Worm (Caenorhabditis elegans) whole organism, L2 larva: Measurements from ENCODE around the gene fbxa-164.
A peak's percentile ranks its signal among the peaks of the same experiment; 100 is the strongest.
"Not testable (repeated sequence)": the region's sequence is repeated elsewhere in the genome, so short reads cannot be mapped to it uniquely, and the experiment has no call there.

Experiments used
- F13H6.1 ChIP-seq: sonication (generic microtip); optimal IDR thresholded peaks from 2 replicates; lab custom pipeline; 2016; ENCODE audit warnings: missing genetic modification characterization, missing compliant biosample characterization
- ZK546.5 ChIP-seq: sonication (generic microtip); optimal IDR thresholded peaks from 2 replicates; lab custom pipeline; 2017; ENCODE audit warnings: missing biosample characterization, missing genetic modification characterization
- ama-1 ChIP-seq: fragments of 150-350 bp; optimal IDR thresholded peaks from 2 replicates; lab custom pipeline; 2018; ENCODE audit warnings: inconsistent platforms
- ceh-82 ChIP-seq: fragments of 150-350 bp; optimal IDR thresholded peaks from 2 replicates; lab custom pipeline; 2014; ENCODE audit warnings: missing biosample characterization, missing genetic modification characterization
- crh-2 ChIP-seq: sonication (generic microtip); optimal IDR thresholded peaks from 2 replicates; lab custom pipeline; 2017; ENCODE audit warnings: missing biosample characterization, missing genetic modification characterization
- dmd-4 ChIP-seq: sonication (generic microtip); optimal IDR thresholded peaks from 2 replicates; lab custom pipeline; 2017; ENCODE audit warnings: missing biosample characterization, missing genetic modification characterization
- elt-1 ChIP-seq: fragments of 150-350 bp; optimal IDR thresholded peaks from 2 replicates; lab custom pipeline; 2014; ENCODE audit warnings: missing biosample characterization, missing genetic modification characterization
- fos-1 ChIP-seq: fragments of 150-350 bp; optimal IDR thresholded peaks from 2 replicates; lab custom pipeline; 2014; ENCODE audit warnings: missing biosample characterization, missing genetic modification characterization
- gmeb-1 ChIP-seq: fragments of 150-350 bp; optimal IDR thresholded peaks from 2 replicates; lab custom pipeline; 2014; ENCODE audit warnings: missing biosample characterization, missing genetic modification characterization
- lin-13 ChIP-seq: fragments of 150-350 bp; optimal IDR thresholded peaks from 2 replicates; lab custom pipeline; 2014; ENCODE audit warnings: missing biosample characterization, missing genetic modification reagents, missing genetic modification characterization
- lin-39 ChIP-seq: fragments of 150-350 bp; optimal IDR thresholded peaks from 2 replicates; lab custom pipeline; 2014; ENCODE audit warnings: missing biosample characterization, missing genetic modification reagents, missing genetic modification characterization
- lsy-2 ChIP-seq, 2 experiments: fragments of 150-350 bp in 1 of 2; sonication (generic microtip) in 1 of 2; optimal IDR thresholded peaks; 2 replicates each; lab custom pipeline; 2014 to 2017; ENCODE audit warnings: missing biosample characterization in 2 of 2, missing genetic modification characterization in 2 of 2
- mab-5 ChIP-seq: fragments of 150-350 bp; optimal IDR thresholded peaks from 2 replicates; lab custom pipeline; 2014; ENCODE audit warnings: missing biosample characterization, missing genetic modification characterization
- mdl-1 ChIP-seq, 2 experiments: fragments of 150-350 bp in 1 of 2; sonication (generic microtip) in 1 of 2; optimal IDR thresholded peaks; 2 replicates each; lab custom pipeline; 2017; ENCODE audit warnings: missing biosample characterization in 2 of 2, missing genetic modification characterization in 2 of 2
- nhr-10 ChIP-seq: sonication (generic microtip); optimal IDR thresholded peaks from 2 replicates; lab custom pipeline; 2017; ENCODE audit warnings: missing biosample characterization, missing genetic modification characterization
- nhr-11 ChIP-seq: fragments of 150-350 bp; optimal IDR thresholded peaks from 2 replicates; lab custom pipeline; 2014; ENCODE audit warnings: missing biosample characterization, missing genetic modification characterization
- nhr-129 ChIP-seq: fragments of 150-350 bp; optimal IDR thresholded peaks from 2 replicates; lab custom pipeline; 2014; ENCODE audit warnings: missing biosample characterization, missing genetic modification characterization
- nhr-21 ChIP-seq: fragments of 150-350 bp; optimal IDR thresholded peaks from 2 replicates; lab custom pipeline; 2014; ENCODE audit warnings: missing biosample characterization, missing genetic modification characterization
- nhr-237 ChIP-seq: fragments of 150-350 bp; optimal IDR thresholded peaks from 2 replicates; lab custom pipeline; 2014; ENCODE audit warnings: missing biosample characterization, missing genetic modification characterization
- nhr-25 ChIP-seq: fragments of 150-350 bp; sonication (generic microtip); optimal IDR thresholded peaks from 3 replicates; lab custom pipeline; 2014; ENCODE audit warnings: missing biosample characterization, missing genetic modification characterization
- nhr-6 ChIP-seq: fragments of 150-350 bp; optimal IDR thresholded peaks from 2 replicates; lab custom pipeline; 2014; ENCODE audit warnings: missing biosample characterization, missing genetic modification characterization
- nhr-77 ChIP-seq: fragments of 150-350 bp; optimal IDR thresholded peaks from 2 replicates; lab custom pipeline; 2014; ENCODE audit warnings: missing biosample characterization, missing genetic modification characterization
- peb-1 ChIP-seq: fragments of 150-350 bp; optimal IDR thresholded peaks from 2 replicates; lab custom pipeline; 2014; ENCODE audit warnings: missing biosample characterization, missing genetic modification characterization
- sem-4 ChIP-seq: fragments of 150-350 bp; optimal IDR thresholded peaks from 2 replicates; lab custom pipeline; 2014; ENCODE audit warnings: missing biosample characterization, missing genetic modification reagents, missing genetic modification characterization
- skn-1 ChIP-seq: sonication (generic microtip); optimal IDR thresholded peaks from 2 replicates; lab custom pipeline; 2017; ENCODE audit warnings: missing biosample characterization, missing genetic modification characterization
- sma-3 ChIP-seq: sonication (generic microtip); optimal IDR thresholded peaks from 2 replicates; lab custom pipeline; 2016; ENCODE audit warnings: missing genetic modification reagents, missing genetic modification characterization, missing compliant biosample characterization
- snpc-4 ChIP-seq: fragments of 150-350 bp; optimal IDR thresholded peaks from 2 replicates; lab custom pipeline; 2014; ENCODE audit warnings: missing biosample characterization, missing genetic modification characterization
- unc-55 ChIP-seq: fragments of 150-350 bp; sonication (generic microtip); optimal IDR thresholded peaks from 3 replicates; lab custom pipeline; 2014; ENCODE audit warnings: missing biosample characterization, missing genetic modification reagents, missing genetic modification characterization
- ztf-1 ChIP-seq: fragments of 200-800 bp; sonication (Bioruptor generic); conservative IDR thresholded peaks from 2 replicates; pipeline ENCODE4 v1.3.6; 2022; ENCODE audit warnings: missing genetic modification characterization, missing compliant biosample characterization
- ztf-11 ChIP-seq: sonication (generic microtip); optimal IDR thresholded peaks from 2 replicates; lab custom pipeline; 2017; ENCODE audit warnings: missing biosample characterization, missing genetic modification characterization
- ztf-4 ChIP-seq: fragments of 150-350 bp; optimal IDR thresholded peaks from 2 replicates; lab custom pipeline; 2014; ENCODE audit warnings: missing biosample characterization, missing genetic modification characterization

Gene fbxa-164

DNA sequence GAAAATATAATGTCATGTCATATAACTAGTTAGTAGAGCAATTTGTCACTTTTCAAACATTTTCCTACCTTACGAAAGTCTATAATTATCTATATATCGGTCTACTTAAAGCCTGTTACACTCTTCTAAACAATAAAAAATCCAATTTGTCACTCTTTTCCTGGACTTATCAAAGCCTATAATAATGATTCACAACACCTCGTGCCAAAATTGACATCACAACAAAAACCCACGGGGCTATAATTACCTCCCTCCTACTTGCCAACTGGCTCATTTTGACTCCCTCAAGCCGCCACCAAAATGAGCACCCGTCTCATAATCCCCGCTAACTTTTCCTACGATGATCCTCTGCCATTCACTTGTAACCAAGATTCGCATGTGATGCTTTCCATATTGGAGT is 22.5 kb upstream of the fbxa-164 start, which contains the start of gene srg-20:
Gene srg-20 (plus strand): TSS at position 301 of the 400 bp plus-strand sequence.
- not testable (repeated sequence) for TF ChIP-seq lsy-2 (tag; optimal IDR thresholded peaks at IDR 0.05; lab: Kevin White, UChicago); snpc-4 (tag; lab: Kevin White, UChicago); ZK546.5 (tag; lab: Kevin White, UChicago)

DNA sequence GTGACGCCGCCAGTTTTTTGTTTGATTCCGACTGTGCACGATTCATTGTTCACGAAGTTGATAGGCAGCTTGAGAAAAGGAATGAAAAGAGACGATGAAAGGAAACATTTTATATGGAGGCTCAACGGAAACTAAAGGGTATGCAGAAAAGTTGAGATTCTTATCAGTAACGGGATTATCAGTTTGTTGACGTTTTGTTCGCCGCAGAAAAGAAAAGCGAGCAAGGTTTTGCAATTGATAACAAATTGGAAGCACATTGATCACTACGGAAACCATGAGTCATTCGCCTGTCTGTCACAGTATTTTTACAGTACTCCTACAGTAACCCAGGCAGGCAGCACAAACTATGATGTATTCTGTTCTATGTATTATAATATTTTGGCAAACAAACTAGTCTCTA is 22.1 kb upstream of the fbxa-164 start:
- no peak for TF ChIP-seq ZK546.5 (tag; lab: Kevin White, UChicago)
- peak; percentile 41 for TF ChIP-seq fos-1 (tag; lab: Kevin White, UChicago)
- no peak for TF ChIP-seq ztf-1 (GFP tag; lab: Robert Waterston, UW)
- no peak for TF ChIP-seq lin-13 (GFP tag; lab: Kevin White, UChicago)
- no peak for TF ChIP-seq dmd-4 (tag; lab: Kevin White, UChicago)

- TF ChIP-seq crh-2 (tag; lab: Kevin White, UChicago); nhr-10; ama-1 (lab: Kevin White, UChicago): not testable (repeated sequence)
Measured at ce11 chrII:1633490-1633889, 19.6 kb upstream of the fbxa-164 start, which contains the start of gene C08E3.1. Gene C08E3.1 (plus strand): TSS chrII:1633790.

ce11 chrII:1632216-1632615 is 18.3 kb upstream of the fbxa-164 start, which contains the start of gene C08E3.13:
Gene C08E3.13 (minus strand): TSS chrII:1632316.
- not testable (repeated sequence) for TF ChIP-seq unc-55 (GFP tag; lab: Kevin White, UChicago); elt-1; sem-4 (tag; lab: Kevin White, UChicago)

ce11 chrII:1627783-1628182 is 13.9 kb upstream of the fbxa-164 start, which contains the start of gene C08E3.15:
Gene C08E3.15 (minus strand): TSS chrII:1627883.
- not testable (repeated sequence) for TF ChIP-seq ztf-4 (tag; lab: Kevin White, UChicago); peb-1 (tag; lab: Kevin White, UChicago); ztf-1 (GFP tag; lab: Robert Waterston, UW)

ce11 chrII:1625666-1626065 is 11.8 kb upstream of the fbxa-164 start, which contains the start of gene C08E3.14:
Gene C08E3.14 (plus strand): TSS chrII:1625966.
- no peak for TF ChIP-seq ceh-82 (tag; lab: Kevin White, UChicago)

DNA sequence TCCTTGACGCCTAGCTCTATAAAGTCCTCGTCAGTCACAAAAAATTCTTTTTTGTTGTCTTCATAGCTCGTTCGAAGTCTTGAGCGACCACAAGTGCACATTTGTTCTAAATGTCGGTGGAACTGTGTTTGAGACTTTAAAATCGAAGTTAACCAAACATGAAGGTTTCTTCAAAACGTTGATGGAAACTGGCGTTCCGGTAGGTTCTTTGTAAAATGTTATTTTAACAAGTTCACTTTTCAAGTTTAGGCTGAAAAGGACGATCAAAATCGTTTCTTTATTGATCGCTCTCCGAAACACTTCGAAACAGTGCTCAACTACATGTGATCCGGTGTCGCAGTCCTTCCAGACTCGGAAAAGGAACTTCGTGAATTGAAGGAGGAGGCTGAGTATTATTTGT is 10.7 kb upstream of the fbxa-164 start, which contains the start of gene fbxa-160:
Gene fbxa-160 (minus strand): TSS at position 101 of the 400 bp plus-strand sequence.
- TF ChIP-seq nhr-77 (tag; lab: Kevin White, UChicago) (no peak), nhr-11 (no peak), ceh-82 (tag; lab: Kevin White, UChicago) (no peak), nhr-129 (tag; lab: Kevin White, UChicago) (no peak), ama-1 (lab: Kevin White, UChicago) (no peak), nhr-237 (tag; lab: Kevin White, UChicago) (no peak), sem-4 (tag; lab: Kevin White, UChicago) (no peak), unc-55 (GFP tag; lab: Kevin White, UChicago) (no peak), mdl-1 (tag; optimal IDR thresholded peaks at IDR 0.05; lab: Kevin White, UChicago) (no peak), fos-1 (tag; lab: Kevin White, UChicago) (no peak), lin-39 (no peak), F13H6.1 (tag; lab: Kevin White, UChicago) (no peak)
- TF ChIP-seq, all 48 proteins: peak for 0

DNA sequence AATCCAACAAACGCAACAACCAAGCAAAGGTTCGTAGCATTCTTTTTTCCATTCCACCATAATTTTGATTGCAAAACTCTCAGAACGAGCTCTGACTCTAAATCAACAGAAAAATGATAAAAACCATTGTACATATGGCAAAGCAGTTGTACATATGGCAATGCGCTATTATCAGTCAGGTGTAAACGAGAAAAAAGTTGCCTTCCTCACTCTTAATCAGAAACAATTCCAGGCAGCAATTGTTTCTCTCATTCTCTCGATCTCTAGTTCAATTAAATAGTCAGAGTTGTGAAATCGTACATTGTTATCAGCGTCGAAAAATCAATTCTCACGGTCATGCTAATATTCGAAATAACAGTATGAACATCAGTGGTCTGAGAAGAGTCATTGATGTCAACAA is 7.9 kb upstream of the fbxa-164 start:
- TF ChIP-seq mab-5 (tag; lab: Kevin White, UChicago) (no peak), fos-1 (tag; lab: Kevin White, UChicago) (peak; percentile 44), nhr-6 (tag; lab: Kevin White, UChicago) (no peak)

DNA sequence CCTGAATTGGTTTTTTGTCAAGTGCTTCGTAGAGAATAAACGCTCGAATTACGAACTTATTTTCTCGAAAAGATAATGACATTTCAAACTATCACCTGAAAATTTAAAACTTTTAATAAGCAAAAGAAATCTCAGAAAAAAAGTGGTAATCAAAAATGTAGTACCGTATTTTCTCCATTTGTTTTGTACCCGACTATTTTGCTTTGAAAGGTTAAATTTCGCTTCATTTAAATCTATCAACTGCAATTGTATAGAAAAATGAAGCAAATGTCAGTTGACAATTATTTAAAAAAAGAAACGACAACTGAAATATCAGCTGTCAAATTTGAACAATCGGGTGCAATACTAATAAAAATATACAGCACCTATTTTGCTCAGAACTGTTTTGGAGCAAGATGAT is 7.3 kb upstream of the fbxa-164 start, which contains the start of gene fbxa-158:
Gene fbxa-158 (minus strand): TSS at position 101 of the 400 bp plus-strand sequence.
- TF ChIP-seq sma-3 (GFP tag; lab: Kevin White, UChicago) (no peak), skn-1 (tag; lab: Kevin White, UChicago) (no peak), snpc-4 (tag; lab: Kevin White, UChicago) (no peak), nhr-237 (tag; lab: Kevin White, UChicago) (no peak), ama-1 (lab: Kevin White, UChicago) (no peak), fos-1 (tag; lab: Kevin White, UChicago) (no peak), ztf-1 (GFP tag; lab: Robert Waterston, UW) (no peak), mdl-1 (tag; optimal IDR thresholded peaks at IDR 0.05; lab: Kevin White, UChicago) (no peak), ztf-11 (no peak), nhr-10 (no peak), nhr-21 (no peak), nhr-25 (tag; lab: Kevin White, UChicago) (no peak), gmeb-1 (tag; lab: Kevin White, UChicago) (no peak), ZK546.5 (tag; lab: Kevin White, UChicago) (no peak)
